Worm (Caenorhabditis elegans): ENCODE data around the gene K04C1.2.

DNA sequence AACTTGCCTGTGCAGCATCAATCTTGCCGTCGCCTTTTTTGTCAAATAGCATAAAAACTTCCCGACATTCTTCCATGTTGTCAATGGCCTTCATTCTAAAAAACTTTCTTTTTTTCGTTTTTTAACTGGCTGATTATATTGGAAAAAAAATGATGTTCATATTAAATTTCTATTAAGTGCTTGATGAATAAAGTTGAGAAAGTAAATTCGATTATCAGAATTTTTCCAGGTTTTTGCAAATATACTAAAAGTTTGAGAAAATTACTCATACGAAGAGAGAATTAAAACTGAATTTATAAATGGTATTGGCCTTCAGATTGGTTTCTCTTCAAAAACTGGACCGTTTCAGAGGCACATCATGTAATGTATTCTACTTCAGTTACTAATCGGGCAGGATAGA, 8.0 kb downstream of the K04C1.2 start, which contains the start of gene mlc-6:
- TF ChIP-seq ama-1 (optimal IDR thresholded peaks at IDR 0.05) = no peak
- no peak for TF ChIP-seq tbx-11 (GFP tag; IDR thresholded peaks at IDR 0.05)
- TF ChIP-seq sea-1 (GFP tag; conservative IDR thresholded peaks at IDR 0.05) = no peak
- no peak for TF ChIP-seq ets-7 (tag; optimal IDR thresholded peaks at IDR 0.05)
- no peak for TF ChIP-seq flt-1 (GFP tag; IDR thresholded peaks at IDR 0.05)
- TF ChIP-seq hnd-1 (tag; optimal IDR thresholded peaks at IDR 0.05) = no peak
- TF ChIP-seq hmbx-1 (tag; optimal IDR thresholded peaks at IDR 0.05) = no peak
- no peak for TF ChIP-seq aly-1 (tag; optimal IDR thresholded peaks at IDR 0.05)

Data from whole organism, early embryonic.